Fruit fly (Drosophila melanogaster): ENCODE measurements around the gene bru2.
A peak's percentile ranks its signal among the peaks of the same experiment; 100 is the strongest.

bru2 gene

DNA sequence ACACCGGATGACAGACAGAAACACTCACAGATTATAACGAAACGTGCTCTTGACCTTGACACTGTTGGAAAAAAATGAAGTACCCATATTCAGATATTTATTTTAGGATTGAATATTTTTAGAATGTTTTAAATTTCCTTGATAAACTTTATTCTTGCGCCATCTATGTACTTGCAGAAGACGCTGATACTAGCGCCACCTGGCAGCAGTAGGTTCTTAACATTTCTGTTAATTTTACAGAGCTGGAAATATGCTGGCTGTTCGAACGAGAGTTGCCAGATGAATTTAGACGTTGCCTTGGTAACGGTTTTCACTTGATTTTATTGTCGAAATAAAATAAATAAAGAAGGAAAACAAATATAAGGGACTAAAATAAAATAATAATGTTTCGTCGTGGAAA, 80.5 kb downstream of the bru2 start, which contains the start of gene Fam92 (continued):
- TF ChIP-seq toy (GFP tag; IDR thresholded peaks at IDR 0.05) (no peak), CG18599 (GFP tag; optimal IDR thresholded peaks at IDR 0.05) (peak; percentile 42), CG4360 (GFP tag; IDR thresholded peaks at IDR 0.05) (no peak), CG2202 (tag; optimal IDR thresholded peaks at IDR 0.05) (no peak), Deaf1 (tag; optimal IDR thresholded peaks at IDR 0.05) (peak; percentile 21), CG17568 (GFP tag; optimal IDR thresholded peaks at IDR 0.05) (peak; percentile 55), nom (GFP tag; optimal IDR thresholded peaks at IDR 0.05) (no peak), Doc3 (GFP tag; IDR thresholded peaks at IDR 0.05; ENCODE audit: partially characterized antibody) (no peak), CG8290 (GFP tag; optimal IDR thresholded peaks at IDR 0.05) (peak; percentile 52), CG8290 (tag; optimal IDR thresholded peaks at IDR 0.05) (peak in 1 of 2 experiments; percentile 68), sens-2 (GFP tag; IDR thresholded peaks at IDR 0.05) (peak; percentile 41), CG2889 (GFP tag; IDR thresholded peaks at IDR 0.05) (no peak), Dp (GFP tag; optimal IDR thresholded peaks at IDR 0.05) (peak; percentile 37), HLH54F (GFP tag; optimal IDR thresholded peaks at IDR 0.05) (peak; percentile 22), CG18011 (GFP tag; optimal IDR thresholded peaks at IDR 0.05) (no peak), Abd-B (GFP tag; optimal IDR thresholded peaks at IDR 0.05) (peak; percentile 5), CG7786 (GFP tag; optimal IDR thresholded peaks at IDR 0.05) (no peak), nau (GFP tag; optimal IDR thresholded peaks at IDR 0.05) (peak; percentile 54), kay (GFP tag; optimal IDR thresholded peaks at IDR 0.05) (peak; percentile 0), CG9817 (tag; optimal IDR thresholded peaks at IDR 0.05) (peak; percentile 27), bsh (GFP tag; optimal IDR thresholded peaks at IDR 0.05) (peak in 1 of 2 experiments; percentile 48), CG7745 (tag; optimal IDR thresholded peaks at IDR 0.05) (no peak), CG11560 (tag; IDR thresholded peaks at IDR 0.05) (no peak), CG30020 (tag; optimal IDR thresholded peaks at IDR 0.05) (no peak), Hey (tag; optimal IDR thresholded peaks at IDR 0.05) (no peak), amos (GFP tag; IDR thresholded peaks at IDR 0.05; ENCODE audit: partially characterized antibody) (peak; percentile 27; the same call in 1 of the 2 replicates), CG8281 (tag; optimal IDR thresholded peaks at IDR 0.05) (no peak), sr (GFP tag; IDR thresholded peaks at IDR 0.05) (no peak), Spps (tag; optimal IDR thresholded peaks at IDR 0.05) (no peak), CG10209 (GFP tag; optimal IDR thresholded peaks at IDR 0.05) (peak; percentile 10), Meics (GFP tag; optimal IDR thresholded peaks at IDR 0.05) (peak; percentile 56), seq (GFP tag; IDR thresholded peaks at IDR 0.05) (no peak), gfzf (GFP tag; optimal IDR thresholded peaks at IDR 0.05) (peak; percentile 15), slbo (GFP tag; IDR thresholded peaks at IDR 0.05) (peak; percentile 60; the same call in 1 of the 2 replicates), danr (GFP tag; IDR thresholded peaks at IDR 0.05) (no peak), CG15011 (GFP tag; optimal IDR thresholded peaks at IDR 0.05) (no peak), CG9797 (GFP tag; optimal IDR thresholded peaks at IDR 0.05) (no peak), CG12744 (GFP tag; optimal IDR thresholded peaks at IDR 0.05) (peak; percentile 54), CG12299 (tag; optimal IDR thresholded peaks at IDR 0.05) (peak; percentile 41), CG10147 (GFP tag; optimal IDR thresholded peaks at IDR 0.05) (peak; percentile 25), Dip3 (GFP tag; optimal IDR thresholded peaks at IDR 0.05) (peak; percentile 30), eyg (GFP tag; optimal IDR thresholded peaks at IDR 0.05) (no peak), BtbVII (GFP tag; optimal IDR thresholded peaks at IDR 0.05) (peak; percentile 38), CG17186 (GFP tag; optimal IDR thresholded peaks at IDR 0.05) (no peak), Jarid2 (GFP tag; optimal IDR thresholded peaks at IDR 0.05) (no peak), CG12219 (GFP tag; optimal IDR thresholded peaks at IDR 0.05) (no peak), wek (GFP tag; optimal IDR thresholded peaks at IDR 0.05) (no peak), CG32772 (GFP tag; IDR thresholded peaks at IDR 0.05) (no peak; the same call in 1 of the 2 replicates)

Measured in whole organism, embryonic.